Worm (Caenorhabditis elegans): Measurements from ENCODE around the gene nhr-9.

The nhr-9 gene

ce11 chrIII:7133559-7133958, 38.3 kb downstream of the nhr-9 start, which contains the start of the genes pot-1 and ggtb-1:
Gene pot-1 (minus strand): TSS chrIII:7133678.
Gene ggtb-1 (plus strand): TSS chrIII:7133766.
- TF ChIP-seq skn-1 (tag; optimal IDR thresholded peaks at IDR 0.05), result no peak
- no peak for TF ChIP-seq nhr-77 (tag; optimal IDR thresholded peaks at IDR 0.05)
- peak; percentile 6 for TF ChIP-seq nfya-1 (tag; optimal IDR thresholded peaks at IDR 0.05; ENCODE audit: insufficient read depth)
- no peak for TF ChIP-seq nhr-237 (tag; optimal IDR thresholded peaks at IDR 0.05)
- no peak for TF ChIP-seq pqm-1 (tag; optimal IDR thresholded peaks at IDR 0.05)
- TF ChIP-seq aly-2 (tag; optimal IDR thresholded peaks at IDR 0.05), result no peak
- TF ChIP-seq daf-12 (tag; optimal IDR thresholded peaks at IDR 0.05), result no peak
- no peak for TF ChIP-seq ceh-9 (tag; optimal IDR thresholded peaks at IDR 0.05)
- peak; percentile 5 for TF ChIP-seq lin-15B (tag; optimal IDR thresholded peaks at IDR 0.05)
- TF ChIP-seq jun-1 (tag; optimal IDR thresholded peaks at IDR 0.05), result no peak
- TF ChIP-seq nhr-25 (tag; optimal IDR thresholded peaks at IDR 0.05), result no peak
- TF ChIP-seq nhr-23 (tag; optimal IDR thresholded peaks at IDR 0.05), result no peak
- peak; percentile 31 for TF ChIP-seq pha-4 (tag; optimal IDR thresholded peaks at IDR 0.05)
- no peak for TF ChIP-seq unc-62 (GFP tag; optimal IDR thresholded peaks at IDR 0.05)
- TF ChIP-seq nhr-28 (tag; optimal IDR thresholded peaks at IDR 0.05), result no peak
- TF ChIP-seq hmg-11 (tag; optimal IDR thresholded peaks at IDR 0.05), result no peak
- no peak for TF ChIP-seq nhr-12 (tag; optimal IDR thresholded peaks at IDR 0.05)

ce11 chrIII:7136015-7136414, 40.8 kb downstream of the nhr-9 start, which contains the start of gene B0280.17:
Gene B0280.17 (minus strand): TSS chrIII:7136115.
- TF ChIP-seq ztf-4 (tag; optimal IDR thresholded peaks at IDR 0.05) (no peak), daf-12 (tag; optimal IDR thresholded peaks at IDR 0.05) (no peak), jun-1 (tag; optimal IDR thresholded peaks at IDR 0.05) (no peak)

- TF ChIP-seq R02D3.7 (tag; optimal IDR thresholded peaks at IDR 0.05), result no peak
- no peak for TF ChIP-seq ceh-28 (tag; optimal IDR thresholded peaks at IDR 0.05)
- TF ChIP-seq ama-1 (optimal IDR thresholded peaks at IDR 0.05), result no peak
- TF ChIP-seq nhr-25 (tag; optimal IDR thresholded peaks at IDR 0.05), result no peak
- no peak for TF ChIP-seq ceh-16 (tag; optimal IDR thresholded peaks at IDR 0.05)
- TF ChIP-seq egl-27 (tag; optimal IDR thresholded peaks at IDR 0.05), result no peak
- TF ChIP-seq lin-39 (tag; optimal IDR thresholded peaks at IDR 0.05), result no peak
- TF ChIP-seq pha-4 (tag; optimal IDR thresholded peaks at IDR 0.05), result no peak
- TF ChIP-seq zag-1 (tag; optimal IDR thresholded peaks at IDR 0.05), result no peak
- no peak for TF ChIP-seq tbx-2 (tag; optimal IDR thresholded peaks at IDR 0.05)
- TF ChIP-seq fos-1 (tag; optimal IDR thresholded peaks at IDR 0.05), result no peak
- TF ChIP-seq lsy-12 (tag; optimal IDR thresholded peaks at IDR 0.05), result no peak
- TF ChIP-seq elt-3 (tag; optimal IDR thresholded peaks at IDR 0.05), result no peak
- no peak for TF ChIP-seq nfya-1 (tag; optimal IDR thresholded peaks at IDR 0.05; ENCODE audit: insufficient read depth)
Observed at ce11 chrIII:7138178-7138577, 42.9 kb downstream of the nhr-9 start, which contains the start of gene B0280.11. Gene B0280.11 (minus strand): TSS chrIII:7138278.

ce11 chrIII:7140228-7140710, 45.0 kb downstream of the nhr-9 start:
- TF ChIP-seq ceh-16 (tag; optimal IDR thresholded peaks at IDR 0.05) (no peak), nhr-67 (tag; optimal IDR thresholded peaks at IDR 0.05) (no peak), aly-2 (tag; optimal IDR thresholded peaks at IDR 0.05) (no peak), nhr-43 (tag; optimal IDR thresholded peaks at IDR 0.05; ENCODE audit: poor library complexity, severe bottlenecking) (peak; percentile 43), pha-4 (tag; optimal IDR thresholded peaks at IDR 0.05) (no peak), nhr-12 (tag; optimal IDR thresholded peaks at IDR 0.05) (no peak), ceh-82 (tag; optimal IDR thresholded peaks at IDR 0.05) (no peak), mml-1 (tag; optimal IDR thresholded peaks at IDR 0.05) (no peak), nhr-23 (tag; optimal IDR thresholded peaks at IDR 0.05) (no peak), nhr-28 (tag; optimal IDR thresholded peaks at IDR 0.05) (no peak), ceh-28 (tag; optimal IDR thresholded peaks at IDR 0.05) (no peak), fkh-2 (tag; optimal IDR thresholded peaks at IDR 0.05) (no peak), unc-62 (GFP tag; optimal IDR thresholded peaks at IDR 0.05) (no peak), daf-12 (tag; optimal IDR thresholded peaks at IDR 0.05) (no peak), elt-1 (tag; optimal IDR thresholded peaks at IDR 0.05) (no peak), tbx-2 (tag; optimal IDR thresholded peaks at IDR 0.05) (peak; percentile 11), ztf-11 (tag; optimal IDR thresholded peaks at IDR 0.05) (no peak), lin-15B (tag; optimal IDR thresholded peaks at IDR 0.05) (no peak), unc-39 (tag; optimal IDR thresholded peaks at IDR 0.05) (no peak), nhr-76 (tag; optimal IDR thresholded peaks at IDR 0.05) (no peak), ZK546.5 (tag; optimal IDR thresholded peaks at IDR 0.05) (no peak), mdl-1 (tag; optimal IDR thresholded peaks at IDR 0.05) (no peak), egl-5 (tag; optimal IDR thresholded peaks at IDR 0.05) (no peak), sea-2 (GFP tag; optimal IDR thresholded peaks at IDR 0.05) (no peak), eor-1 (tag; optimal IDR thresholded peaks at IDR 0.05) (no peak), lsy-12 (tag; optimal IDR thresholded peaks at IDR 0.05) (peak; percentile 20), nhr-237 (tag; optimal IDR thresholded peaks at IDR 0.05) (no peak), nfya-1 (tag; optimal IDR thresholded peaks at IDR 0.05; ENCODE audit: insufficient read depth) (peak; percentile 72), skn-1 (tag; optimal IDR thresholded peaks at IDR 0.05) (no peak), R02D3.7 (tag; optimal IDR thresholded peaks at IDR 0.05) (peak; percentile 31), elt-3 (tag; optimal IDR thresholded peaks at IDR 0.05) (no peak), ama-1 (optimal IDR thresholded peaks at IDR 0.05) (peak; percentile 25), fkh-10 (GFP tag; optimal IDR thresholded peaks at IDR 0.05) (no peak), nhr-25 (tag; optimal IDR thresholded peaks at IDR 0.05) (peak; percentile 70), zag-1 (tag; optimal IDR thresholded peaks at IDR 0.05) (no peak), hmg-11 (tag; optimal IDR thresholded peaks at IDR 0.05) (no peak), lin-39 (tag; optimal IDR thresholded peaks at IDR 0.05) (no peak)

Measured in whole organism, L3 larva.